Worm (Caenorhabditis elegans): ENCODE results near the gene F22B7.1.

The F22B7.1 gene

DNA sequence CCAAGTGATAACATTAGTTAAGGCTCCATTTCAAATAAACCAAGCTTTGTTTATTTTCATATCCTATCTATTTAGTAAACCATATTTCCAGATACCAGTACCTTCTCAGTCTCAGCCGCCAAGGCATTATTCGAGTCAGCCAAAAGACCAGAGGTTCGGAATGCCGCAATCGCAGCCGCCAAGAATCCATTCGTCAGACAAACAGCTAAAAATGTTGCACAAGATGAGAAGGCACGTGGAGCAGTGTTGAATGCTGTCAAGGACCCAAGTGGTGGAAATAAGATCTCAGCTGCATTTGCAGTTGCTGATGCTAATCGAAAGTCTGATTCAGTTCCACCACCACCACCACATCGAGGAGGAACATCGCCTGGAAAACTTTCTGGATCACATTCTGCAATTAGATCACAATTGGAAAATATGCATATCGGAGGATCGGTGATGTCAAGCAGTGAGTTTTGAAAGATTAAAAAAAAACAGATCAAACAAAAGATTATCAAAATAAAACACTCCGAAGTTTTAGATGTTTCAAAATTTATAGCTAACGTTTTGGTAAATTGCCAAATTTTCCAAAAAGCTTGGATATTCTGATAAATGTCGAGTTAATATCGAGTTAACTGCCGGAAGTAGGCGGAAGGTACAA lies 32.2 kb downstream of the F22B7.1 start:
- TF ChIP-seq let-607 (tag; optimal IDR thresholded peaks at IDR 0.05) = no peak
- no peak for TF ChIP-seq dpff-1 (tag; optimal IDR thresholded peaks at IDR 0.05)
- no peak for TF ChIP-seq Y53G8AR.9 (GFP tag; conservative IDR thresholded peaks at IDR 0.05)

ce11 chrIII:8700289-8700957 lies 35.3 kb downstream of the F22B7.1 start, which contains the start of the genes sdz-1 and vps-33.1:
Gene sdz-1, minus strand, starts transcription at chrIII:8700339.
Gene vps-33.1, plus strand, starts transcription at chrIII:8700927.
- TF ChIP-seq ets-4 (GFP tag; optimal IDR thresholded peaks at IDR 0.05) = no peak
- peak; percentile 41 for TF ChIP-seq efl-1 (GFP tag; optimal IDR thresholded peaks at IDR 0.05)
- peak; percentile 60 for TF ChIP-seq mcd-1 (GFP tag; IDR thresholded peaks at IDR 0.05)
- TF ChIP-seq ZK185.1 (tag; optimal IDR thresholded peaks at IDR 0.05; ENCODE audit: poor library complexity, severe bottlenecking) = peak; percentile 31
- TF ChIP-seq ztf-25 (GFP tag; IDR thresholded peaks at IDR 0.05) = no peak
- TF ChIP-seq gei-17 (GFP tag; optimal IDR thresholded peaks at IDR 0.05) = no peak
- TF ChIP-seq madf-6 (GFP tag; IDR thresholded peaks at IDR 0.05) = 0 out of 2 replicates have a peak, but pooled peaks have one; percentile 9
- TF ChIP-seq ceh-27 (GFP tag; optimal IDR thresholded peaks at IDR 0.05) = peak; percentile 57
- no peak for TF ChIP-seq Y79H2A.3 (GFP tag; conservative IDR thresholded peaks at IDR 0.05)
- peak; percentile 35 for TF ChIP-seq lin-54 (GFP tag; optimal IDR thresholded peaks at IDR 0.05)
- peak; percentile 36 for TF ChIP-seq dpl-1 (GFP tag; optimal IDR thresholded peaks at IDR 0.05)

- TF ChIP-seq zfh-2 (GFP tag; conservative IDR thresholded peaks at IDR 0.05) (no peak), dpl-1 (GFP tag; optimal IDR thresholded peaks at IDR 0.05) (no peak), pha-4 (tag; optimal IDR thresholded peaks at IDR 0.05) (no peak), ets-4 (GFP tag; optimal IDR thresholded peaks at IDR 0.05) (no peak), nfya-1 (tag; optimal IDR thresholded peaks at IDR 0.05; ENCODE audit: borderline replicate concordance, insufficient read depth) (no peak), lsy-27 (tag; optimal IDR thresholded peaks at IDR 0.05; ENCODE audit: borderline replicate concordance, insufficient read depth) (no peak), mcd-1 (GFP tag; IDR thresholded peaks at IDR 0.05) (no peak), nfya-2 (GFP tag; IDR thresholded peaks at IDR 0.05) (no peak), T07F8.4 (tag; optimal IDR thresholded peaks at IDR 0.05) (no peak), fkh-3 (tag; optimal IDR thresholded peaks at IDR 0.05) (no peak), sea-2 (GFP tag; IDR thresholded peaks at IDR 0.05) (no peak), nfyb-1 (GFP tag; IDR thresholded peaks at IDR 0.05) (no peak), hlh-12 (tag; optimal IDR thresholded peaks at IDR 0.05) (no peak)
Observed at ce11 chrIII:8704765-8705164, 39.6 kb downstream of the F22B7.1 start, which contains the start of gene B0303.16. Gene B0303.16, plus strand, starts transcription at chrIII:8705065.

DNA sequence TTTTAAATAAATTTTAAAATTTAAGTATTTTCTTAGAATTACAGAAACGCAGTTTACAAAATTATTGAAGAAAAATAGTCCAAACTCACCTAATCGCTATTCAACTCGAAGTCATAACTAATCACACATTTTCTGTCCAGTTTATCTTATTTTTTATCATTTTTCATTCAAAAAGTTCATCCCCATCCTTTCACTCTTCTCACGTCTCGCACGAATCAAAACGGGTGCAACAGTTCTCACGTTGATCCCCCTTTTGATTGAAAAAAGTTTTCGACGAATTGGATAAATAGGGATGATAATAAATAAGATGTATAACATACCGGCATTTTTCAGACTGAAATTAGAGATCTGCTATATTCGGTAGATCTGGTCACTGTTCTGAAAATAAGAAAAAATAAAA lies 44.6 kb downstream of the F22B7.1 start:
- no peak for TF ChIP-seq zfh-2 (GFP tag; conservative IDR thresholded peaks at IDR 0.05)
- TF ChIP-seq madf-10 (tag; optimal IDR thresholded peaks at IDR 0.05) = no peak
- TF ChIP-seq Y67H2A.10 (GFP tag; conservative IDR thresholded peaks at IDR 0.05) = no peak
- TF ChIP-seq mes-4 (tag; optimal IDR thresholded peaks at IDR 0.05) = no peak
- TF ChIP-seq B0261.1 (tag; optimal IDR thresholded peaks at IDR 0.05) = no peak
- TF ChIP-seq F33H1.4 (GFP tag; IDR thresholded peaks at IDR 0.05) = no peak
- no peak for TF ChIP-seq atf-7 (tag; optimal IDR thresholded peaks at IDR 0.05)
- TF ChIP-seq tlf-1 (GFP tag; optimal IDR thresholded peaks at IDR 0.05) = no peak
- TF ChIP-seq ztf-28 (GFP tag; IDR thresholded peaks at IDR 0.05) = no peak

All from whole organism, young adult.